Worm (Caenorhabditis elegans) whole organism, L2 larva: Measurements from ENCODE around the gene C31A11.13.
"Not testable (repeated sequence)": the region's sequence is repeated elsewhere in the genome, so short reads cannot be mapped to it uniquely, and the experiment has no call there.

Experiments
- blmp-1 ChIP-seq: sonication (generic microtip); optimal IDR thresholded peaks from 2 replicates; lab custom pipeline; 2017; ENCODE audit warnings: missing genetic modification characterization, mild to moderate bottlenecking, missing compliant biosample characterization, antibody characterized with exemption, moderate library complexity; ENCODE audit not compliant: insufficient read depth
- ceh-16 ChIP-seq: fragments of 150-350 bp; optimal IDR thresholded peaks from 2 replicates; lab custom pipeline; 2014; ENCODE audit warnings: missing biosample characterization, missing genetic modification characterization
- dmd-4 ChIP-seq: sonication (generic microtip); optimal IDR thresholded peaks from 2 replicates; lab custom pipeline; 2017; ENCODE audit warnings: missing biosample characterization, missing genetic modification characterization
- lsy-2 ChIP-seq, 2 experiments: fragments of 150-350 bp in 1 of 2; sonication (generic microtip) in 1 of 2; optimal IDR thresholded peaks; 2 replicates each; lab custom pipeline; 2014 to 2017; ENCODE audit warnings: missing biosample characterization in 2 of 2, missing genetic modification characterization in 2 of 2
- mab-5 ChIP-seq: fragments of 150-350 bp; optimal IDR thresholded peaks from 2 replicates; lab custom pipeline; 2014; ENCODE audit warnings: missing biosample characterization, missing genetic modification characterization
- peb-1 ChIP-seq: fragments of 150-350 bp; optimal IDR thresholded peaks from 2 replicates; lab custom pipeline; 2014; ENCODE audit warnings: missing biosample characterization, missing genetic modification characterization

- not testable (repeated sequence) for TF ChIP-seq ceh-16; dmd-4; blmp-1 (tag; lab: Kevin White, UChicago); mab-5 (tag; lab: Kevin White, UChicago); peb-1; lsy-2 (tag; optimal IDR thresholded peaks at IDR 0.05; lab: Kevin White, UChicago)
Observed at ce11 chrV:16338287-16339092, 36.1 kb upstream of the C31A11.13 start, which contains the start of gene slc-9B.2.
